Fruit fly (Drosophila melanogaster): ENCODE measurements around the gene CG15864.

Gene CG15864

DNA sequence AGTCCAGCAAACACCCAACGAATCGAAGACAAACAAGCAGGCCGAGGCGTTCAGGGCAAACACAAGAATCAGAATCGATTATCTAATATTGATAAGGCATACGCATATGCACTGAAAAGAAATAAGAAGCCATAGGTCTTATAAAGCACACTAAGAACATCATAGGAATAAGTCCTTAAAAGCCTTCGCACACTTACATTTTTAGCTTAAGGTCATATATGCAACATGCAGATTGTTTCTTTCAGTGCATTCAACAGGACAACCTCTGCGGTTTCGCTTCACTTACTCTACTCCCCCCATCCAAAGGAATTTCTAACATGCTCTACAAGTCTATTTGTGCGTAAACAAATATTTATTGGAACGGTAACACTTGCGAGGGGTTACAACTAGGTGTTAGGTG is 35.6 kb upstream of the CG15864 start (continued):
- peak; percentile 58; the same call in 1 of the 3 replicates for TF ChIP-seq CG2889 (GFP tag; IDR thresholded peaks at IDR 0.05)
- peak; percentile 74 for TF ChIP-seq gsb-n (tag; optimal IDR thresholded peaks at IDR 0.05)
- TF ChIP-seq CG14014 (GFP tag; IDR thresholded peaks at IDR 0.05): no peak
- no peak for TF ChIP-seq D (optimal IDR thresholded peaks at IDR 0.05)
- TF ChIP-seq D (GFP tag; optimal IDR thresholded peaks at IDR 0.05): peak; percentile 58
- no peak for TF ChIP-seq Ada2b (GFP tag; IDR thresholded peaks at IDR 0.05)
- TF ChIP-seq Bteb2 (GFP tag; optimal IDR thresholded peaks at IDR 0.05): no peak
- TF ChIP-seq CG8359 (GFP tag; optimal IDR thresholded peaks at IDR 0.05; ENCODE audit: borderline replicate concordance): peak; percentile 55
- TF ChIP-seq CG9727 (GFP tag; optimal IDR thresholded peaks at IDR 0.05): peak; percentile 81
- peak; percentile 45 for TF ChIP-seq onecut (GFP tag; IDR thresholded peaks at IDR 0.05)
- no peak for TF ChIP-seq abd-A (tag; optimal IDR thresholded peaks at IDR 0.05)
- TF ChIP-seq hth (optimal IDR thresholded peaks at IDR 0.05): no peak
- TF ChIP-seq lmd (GFP tag; IDR thresholded peaks at IDR 0.05): peak; percentile 48
- peak; percentile 67 for TF ChIP-seq row (GFP tag; IDR thresholded peaks at IDR 0.05)
- peak; percentile 53; the same call in 1 of the 3 replicates for TF ChIP-seq CG7357 (GFP tag; IDR thresholded peaks at IDR 0.05)
- TF ChIP-seq CG2202 (tag; optimal IDR thresholded peaks at IDR 0.05): peak; percentile 31
- no peak for TF ChIP-seq yki (optimal IDR thresholded peaks at IDR 0.05)
- TF ChIP-seq CG1832 (GFP tag; optimal IDR thresholded peaks at IDR 0.05): no peak
- peak; percentile 16 to 22 for TF ChIP-seq Hr51 (GFP tag; optimal IDR thresholded peaks at IDR 0.05)
- peak; percentile 23 for TF ChIP-seq bcd (GFP tag; optimal IDR thresholded peaks at IDR 0.05)
- TF ChIP-seq ewg (GFP tag; optimal IDR thresholded peaks at IDR 0.05): peak; percentile 41
- no peak for TF ChIP-seq CG9797 (GFP tag; optimal IDR thresholded peaks at IDR 0.05)
- TF ChIP-seq Eip74EF (GFP tag; optimal IDR thresholded peaks at IDR 0.05): no peak
- no peak for TF ChIP-seq CG17568 (GFP tag; optimal IDR thresholded peaks at IDR 0.05)
- peak; percentile 55 for TF ChIP-seq CG11504 (tag; optimal IDR thresholded peaks at IDR 0.05)
- TF ChIP-seq CrebB (tag; optimal IDR thresholded peaks at IDR 0.05): no peak
- no peak for TF ChIP-seq hb (GFP tag; IDR thresholded peaks at IDR 0.05; ENCODE audit: partially characterized antibody)
- TF ChIP-seq CG14050 (GFP tag; IDR thresholded peaks at IDR 0.05): no peak
- TF ChIP-seq tup (GFP tag; optimal IDR thresholded peaks at IDR 0.05): peak; percentile 8
- TF ChIP-seq lab (GFP tag; optimal IDR thresholded peaks at IDR 0.05): peak; percentile 52
- peak; percentile 31 to 44 for TF ChIP-seq dpn (GFP tag; optimal IDR thresholded peaks at IDR 0.05)
- TF ChIP-seq vnd (GFP tag; IDR thresholded peaks at IDR 0.05; ENCODE audit: partially characterized antibody): no peak
- 0 out of 3 replicates have a peak, but pooled peaks have one; percentile 60 for TF ChIP-seq gce (GFP tag; IDR thresholded peaks at IDR 0.05)
- TF ChIP-seq CG2129 (GFP tag; IDR thresholded peaks at IDR 0.05; ENCODE audit: partially characterized antibody): no peak
- no peak for TF ChIP-seq Dip3 (GFP tag; optimal IDR thresholded peaks at IDR 0.05)
- peak; percentile 80 for TF ChIP-seq Xrp1 (GFP tag; IDR thresholded peaks at IDR 0.05)
- TF ChIP-seq Lim3 (GFP tag; IDR thresholded peaks at IDR 0.05): no peak
- peak in 1 of 2 experiments; percentile 66 for TF ChIP-seq tll (GFP tag; optimal IDR thresholded peaks at IDR 0.05)
- TF ChIP-seq Gug (GFP tag; IDR thresholded peaks at IDR 0.05): peak; percentile 28; the same call in 2 of the 4 replicates
- TF ChIP-seq croc (GFP tag; conservative IDR thresholded peaks at IDR 0.05): peak; percentile 26; the same call in 2 of the 3 replicates
- no peak for TF ChIP-seq cas (GFP tag; IDR thresholded peaks at IDR 0.05)
- TF ChIP-seq CG2199 (GFP tag; IDR thresholded peaks at IDR 0.05): 0 out of 3 replicates have a peak, but pooled peaks have one; percentile 45
- no peak for TF ChIP-seq CG10654 (GFP tag; optimal IDR thresholded peaks at IDR 0.05)
- peak; percentile 10 for TF ChIP-seq Lhr (GFP tag; optimal IDR thresholded peaks at IDR 0.05)
- no peak for TF ChIP-seq CG9876 (GFP tag; optimal IDR thresholded peaks at IDR 0.05)
- no peak for TF ChIP-seq CG5953 (GFP tag; IDR thresholded peaks at IDR 0.05)
- TF ChIP-seq Neu2 (GFP tag; optimal IDR thresholded peaks at IDR 0.05; ENCODE audit: borderline replicate concordance): no peak
- TF ChIP-seq CG4328 (GFP tag; optimal IDR thresholded peaks at IDR 0.05): no peak
- TF ChIP-seq MESR4 (GFP tag; optimal IDR thresholded peaks at IDR 0.05): no peak
- peak; percentile 38; the same call in 1 of the 3 replicates for TF ChIP-seq ase (GFP tag; IDR thresholded peaks at IDR 0.05)
